Worm (Caenorhabditis elegans): Measurements from ENCODE around the gene C33A12.3.

DNA sequence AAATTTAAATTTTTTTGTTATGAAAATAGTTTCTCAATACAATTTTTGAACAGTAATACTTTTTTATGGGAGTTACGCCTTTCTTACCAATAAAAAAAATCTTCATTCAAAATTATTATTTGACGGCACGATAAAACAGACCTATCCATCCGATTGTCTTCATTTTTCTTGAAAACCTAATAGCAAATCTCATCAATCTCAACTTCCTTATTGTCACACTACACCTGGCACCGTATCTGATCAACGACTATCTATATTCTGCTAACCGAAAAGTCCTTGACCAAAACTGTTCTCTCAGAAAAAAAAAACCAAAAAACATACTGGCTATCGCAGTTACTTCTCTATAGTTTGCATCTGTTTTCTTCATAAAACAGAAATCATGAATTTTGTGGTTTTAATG lies 23.3 kb upstream of the C33A12.3 start:
- TF ChIP-seq zip-11 (GFP tag; IDR thresholded peaks at IDR 0.05) (no peak), aha-1 (tag) (peak; percentile 89), fkh-10 (GFP tag; optimal IDR thresholded peaks at IDR 0.05) (no peak), hlh-11 (tag; optimal IDR thresholded peaks at IDR 0.05) (no peak)
